Fruit fly (Drosophila melanogaster) whole organism, adult: ENCODE data around the gene CG33631.

Experiments used
- CG11617 ChIP-seq: fragments of 200-800 bp; sonication (Bioruptor generic); optimal IDR thresholded peaks from 2 replicates; lab custom pipeline; 2017; ENCODE audit warnings: mild to moderate bottlenecking, missing biosample characterization, missing genetic modification reagents, missing genetic modification characterization
- CG12768 ChIP-seq: fragments of 200-800 bp; sonication (Bioruptor generic); optimal IDR thresholded peaks from 2 replicates; lab custom pipeline; 2017; ENCODE audit warnings: missing biosample characterization, missing genetic modification characterization, mild to moderate bottlenecking, moderate library complexity, missing genetic modification reagents
- CG14711 ChIP-seq: fragments of 200-800 bp; sonication (Bioruptor generic); optimal IDR thresholded peaks from 2 replicates; lab custom pipeline; 2018; ENCODE audit warnings: missing biosample characterization, mild to moderate bottlenecking, missing genetic modification characterization, moderate library complexity
- CG1620 ChIP-seq: fragments of 200-800 bp; sonication (Bioruptor generic); optimal IDR thresholded peaks from 2 replicates; lab custom pipeline; 2016; ENCODE audit warnings: missing biosample characterization, missing genetic modification characterization
- CG33017 ChIP-seq: fragments of 200-800 bp; sonication (Bioruptor generic); optimal IDR thresholded peaks from 2 replicates; lab custom pipeline; 2018; ENCODE audit warnings: missing biosample characterization, mild to moderate bottlenecking, missing genetic modification characterization, moderate library complexity
- CG7101 ChIP-seq: fragments of 200-800 bp; sonication (Bioruptor generic); optimal IDR thresholded peaks from 2 replicates; lab custom pipeline; 2018; ENCODE audit warnings: missing biosample characterization, mild to moderate bottlenecking, missing genetic modification characterization, moderate library complexity
- Clk ChIP-seq: fragments of 200-800 bp; sonication (Bioruptor generic); optimal IDR thresholded peaks from 2 replicates; lab custom pipeline; 2017; ENCODE audit warnings: missing biosample characterization, missing genetic modification characterization
- Crg-1 ChIP-seq: fragments of 200-800 bp; sonication (Bioruptor generic); optimal IDR thresholded peaks from 2 replicates; lab custom pipeline; 2016; ENCODE audit warnings: missing biosample characterization, missing genetic modification characterization
- Hr96 ChIP-seq: fragments of 200-800 bp; sonication (Bioruptor generic); optimal IDR thresholded peaks from 2 replicates; lab custom pipeline; 2016; ENCODE audit warnings: missing biosample characterization, missing genetic modification characterization
- Mnt ChIP-seq: fragments of 200-800 bp; sonication (Bioruptor generic); optimal IDR thresholded peaks from 2 replicates; lab custom pipeline; 2016; ENCODE audit warnings: missing biosample characterization, mild to moderate bottlenecking, missing genetic modification characterization
- cnc ChIP-seq, 2 experiments: fragments of >200 bp; optimal IDR thresholded peaks; 2 replicates each; lab custom pipeline; 2017
- kay ChIP-seq: fragments of 200-800 bp; sonication (Bioruptor generic); peaks from one replicate; lab custom pipeline; 2016; ENCODE audit warnings: missing biosample characterization, missing genetic modification characterization, borderline replicate concordance
- ovo ChIP-seq: fragments of 200-800 bp; sonication (Bioruptor generic); optimal IDR thresholded peaks from 2 replicates; lab custom pipeline; 2016; ENCODE audit warnings: missing biosample characterization, missing genetic modification characterization
- tj ChIP-seq: fragments of 200-800 bp; sonication (Bioruptor generic); optimal IDR thresholded peaks from 3 replicates; lab custom pipeline; 2017; ENCODE audit warnings: missing biosample characterization, mild to moderate bottlenecking, missing genetic modification characterization, moderate library complexity

DNA sequence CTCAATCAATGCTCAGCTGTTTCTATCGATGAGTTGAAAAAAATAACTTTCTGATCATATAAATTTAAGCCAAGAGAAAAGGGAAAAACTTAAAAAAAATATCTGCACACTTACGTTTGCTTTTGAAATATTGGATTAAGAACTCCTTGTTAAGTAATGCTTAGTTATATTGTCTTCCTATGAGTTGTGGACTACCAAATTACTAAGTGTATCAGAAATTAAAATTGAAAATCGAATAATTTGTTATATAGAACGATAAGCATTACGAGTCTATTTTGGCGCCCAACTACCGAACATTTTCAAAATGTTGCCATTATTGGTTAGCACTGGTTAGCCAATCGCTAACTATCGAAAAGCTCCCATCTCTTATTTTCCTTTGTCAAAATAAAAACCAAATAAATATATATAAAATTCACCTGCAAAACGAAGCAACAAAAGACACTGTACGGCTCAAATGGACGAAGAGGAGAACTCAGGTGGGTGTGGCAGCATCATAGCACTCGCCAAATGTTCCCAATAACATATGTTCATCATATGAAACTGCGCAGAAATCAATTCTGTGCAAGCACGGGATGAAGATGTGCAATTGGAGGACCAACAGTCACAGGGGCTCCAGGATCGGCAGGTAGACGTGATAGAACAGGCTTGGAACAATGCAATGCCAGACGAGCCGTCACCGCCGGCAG lies 14.8 kb upstream of the CG33631 start, which contains the start of gene ohgt:
- TF ChIP-seq Crg-1 (GFP tag; lab: Kevin White, UChicago) (peak; percentile 35), cnc (optimal IDR thresholded peaks at IDR 0.05; lab: Kevin White, UChicago) (no peak), Hr96 (GFP tag; lab: Kevin White, UChicago) (no peak), CG7101 (tag; lab: Kevin White, UChicago) (no peak), CG33017 (tag; lab: Kevin White, UChicago) (no peak), ovo (GFP tag; lab: Kevin White, UChicago) (peak; percentile 7), CG11617 (peak; percentile 20), kay (GFP tag; lab: Kevin White, UChicago) (no peak), CG14711 (tag; lab: Kevin White, UChicago) (no peak), Clk (GFP tag; lab: Kevin White, UChicago) (no peak), Mnt (GFP tag; lab: Kevin White, UChicago) (peak; percentile 23), tj (GFP tag; lab: Kevin White, UChicago) (no peak), CG12768 (GFP tag; lab: Kevin White, UChicago) (peak; percentile 10), CG1620 (GFP tag; lab: Kevin White, UChicago) (peak; percentile 45)
